Worm (Caenorhabditis elegans) whole organism, young adult: Measurements from ENCODE around the gene srt-55.

ENCODE experiments used
- F22D6.2 ChIP-seq: sonication (generic microtip); optimal IDR thresholded peaks from 2 replicates; lab custom pipeline; 2016; ENCODE audit warnings: mild to moderate bottlenecking, missing genetic modification characterization, missing compliant biosample characterization
- F33H1.4 ChIP-seq: fragments of 200-800 bp; sonication (Bioruptor generic); IDR thresholded peaks from 2 replicates; pipeline ENCODE4 v1.3.6; 2022; ENCODE audit warnings: missing genetic modification reagents, missing genetic modification characterization, missing compliant biosample characterization
- F37B4.10 ChIP-seq: fragments of 200-800 bp; sonication (Bioruptor generic); IDR thresholded peaks from 2 replicates; pipeline ENCODE4 v1.3.6; 2022; ENCODE audit warnings: missing genetic modification characterization, missing compliant biosample characterization
- Y67H2A.10 ChIP-seq: fragments of 200-800 bp; sonication (Bioruptor generic); conservative IDR thresholded peaks from 2 replicates; pipeline ENCODE4 v1.3.6; 2022; ENCODE audit warnings: missing genetic modification reagents, missing genetic modification characterization, missing compliant biosample characterization
- akir-1 ChIP-seq: fragments of 200-800 bp; sonication (Bioruptor generic); optimal IDR thresholded peaks from 2 replicates; lab custom pipeline; 2018; ENCODE audit warnings: mild to moderate bottlenecking, missing genetic modification characterization, moderate library complexity, missing compliant biosample characterization
- aptf-2 ChIP-seq: fragments of 200-800 bp; sonication (Bioruptor generic); conservative IDR thresholded peaks from 2 replicates; pipeline ENCODE4 v1.3.6; 2022; ENCODE audit warnings: missing genetic modification reagents, missing genetic modification characterization, missing compliant biosample characterization
- aptf-3 ChIP-seq: fragments of 200-800 bp; sonication (Bioruptor generic); IDR thresholded peaks from 2 replicates; pipeline ENCODE4 v1.3.6; 2022; ENCODE audit warnings: missing genetic modification characterization, missing compliant biosample characterization
- attf-3 ChIP-seq: fragments of 200-800 bp; sonication (Bioruptor generic); conservative IDR thresholded peaks from 2 replicates; pipeline ENCODE4 v1.3.6; 2022; ENCODE audit warnings: missing genetic modification reagents, missing genetic modification characterization, missing compliant biosample characterization
- bed-2 ChIP-seq: fragments of 200-800 bp; sonication (Bioruptor generic); IDR thresholded peaks from 2 replicates; pipeline ENCODE4 v1.3.6; 2022; ENCODE audit warnings: missing genetic modification reagents, missing genetic modification characterization, missing compliant biosample characterization
- cebp-1 ChIP-seq, 2 experiments: fragments of 200-800 bp in 1 of 2; sonication (Bioruptor generic) in 1 of 2; sonication (generic microtip) in 1 of 2; IDR thresholded peaks in 1 of 2; optimal IDR thresholded peaks in 1 of 2; 2 replicates each; pipeline versions ENCODE4 v1.3.6 to Lab custom; 2017 to 2022; ENCODE audit warnings: missing compliant biosample characterization in 2 of 2, missing genetic modification characterization in 2 of 2, mild to moderate bottlenecking in 1 of 2, missing genetic modification reagents in 1 of 2, moderate library complexity in 1 of 2
- egl-18 ChIP-seq: fragments of 200-800 bp; sonication (Bioruptor generic); IDR thresholded peaks from 2 replicates; pipeline ENCODE4 v1.3.6; 2022; ENCODE audit warnings: missing genetic modification reagents, missing genetic modification characterization, missing compliant biosample characterization
- egrh-3 ChIP-seq: fragments of 200-800 bp; sonication (Bioruptor generic); IDR thresholded peaks from 2 replicates; pipeline ENCODE4 v1.3.6; 2022; ENCODE audit warnings: missing genetic modification reagents, missing genetic modification characterization, missing compliant biosample characterization
- fkh-3 ChIP-seq: sonication (generic microtip); optimal IDR thresholded peaks from 2 replicates; lab custom pipeline; 2016; ENCODE audit warnings: mild to moderate bottlenecking, missing genetic modification characterization, missing compliant biosample characterization
- him-1 ChIP-seq: sonication (generic microtip); optimal IDR thresholded peaks from 2 replicates; lab custom pipeline; 2016; ENCODE audit warnings: missing genotype, missing genetic modification reagents, missing genetic modification characterization, missing compliant biosample characterization
- hlh-12 ChIP-seq: sonication (generic microtip); optimal IDR thresholded peaks from 2 replicates; lab custom pipeline; 2016; ENCODE audit warnings: missing genetic modification characterization, missing compliant biosample characterization
- hlh-26 ChIP-seq: fragments of 200-800 bp; sonication (Bioruptor generic); conservative IDR thresholded peaks from 2 replicates; pipeline ENCODE4 v1.3.6; 2022; ENCODE audit warnings: missing genetic modification reagents, missing genetic modification characterization, missing compliant biosample characterization
- let-607 ChIP-seq, 2 experiments: fragments of 200-800 bp in 1 of 2; sonication (Bioruptor generic) in 1 of 2; sonication (generic microtip) in 1 of 2; optimal IDR thresholded peaks; 2 replicates each; lab custom pipeline; 2016 to 2018; ENCODE audit warnings: mild to moderate bottlenecking in 2 of 2, missing compliant biosample characterization in 2 of 2, missing genetic modification characterization in 2 of 2, moderate library complexity in 2 of 2, missing genotype in 1 of 2
- lsl-1 ChIP-seq: fragments of 200-800 bp; sonication (Bioruptor generic); optimal IDR thresholded peaks from 2 replicates; lab custom pipeline; 2018; ENCODE audit warnings: mild to moderate bottlenecking, missing genetic modification characterization, moderate library complexity, missing compliant biosample characterization
- madf-3 ChIP-seq: fragments of 200-800 bp; sonication (Bioruptor generic); IDR thresholded peaks from 2 replicates; pipeline ENCODE4 v1.3.6; 2022; ENCODE audit warnings: missing genetic modification reagents, missing genetic modification characterization, missing compliant biosample characterization
- madf-6 ChIP-seq: fragments of 200-800 bp; sonication (Bioruptor generic); IDR thresholded peaks from 2 replicates; pipeline ENCODE4 v1.3.6; 2022; ENCODE audit warnings: missing genetic modification reagents, missing genetic modification characterization, missing compliant biosample characterization
- mel-28 ChIP-seq: sonication (generic microtip); optimal IDR thresholded peaks from 2 replicates; lab custom pipeline; 2016; ENCODE audit warnings: borderline replicate concordance, mild to moderate bottlenecking, missing genetic modification characterization, missing compliant biosample characterization
- mes-4 ChIP-seq: sonication (generic microtip); optimal IDR thresholded peaks from 2 replicates; lab custom pipeline; 2016; ENCODE audit warnings: missing genotype, missing genetic modification characterization, missing compliant biosample characterization
- nfya-2 ChIP-seq: fragments of 200-800 bp; sonication (Bioruptor generic); IDR thresholded peaks from 2 replicates; pipeline ENCODE4 v1.3.6; 2022; ENCODE audit warnings: missing genetic modification reagents, missing genetic modification characterization, missing compliant biosample characterization
- nfyb-1 ChIP-seq: fragments of 200-800 bp; sonication (Bioruptor generic); IDR thresholded peaks from 2 replicates; pipeline ENCODE4 v1.3.6; 2022; ENCODE audit warnings: missing genetic modification reagents, missing genetic modification characterization, missing compliant biosample characterization
- nhr-120 ChIP-seq: fragments of 200-800 bp; sonication (Bioruptor generic); IDR thresholded peaks from 2 replicates; pipeline ENCODE4 v1.3.6; 2022; ENCODE audit warnings: missing genetic modification characterization, missing compliant biosample characterization
- nhr-80 ChIP-seq: sonication (generic microtip); optimal IDR thresholded peaks from 2 replicates; lab custom pipeline; 2016; ENCODE audit warnings: missing genetic modification characterization, missing compliant biosample characterization
- pha-4 ChIP-seq: fragments of 150-350 bp; sonication (generic microtip); optimal IDR thresholded peaks from 2 replicates; lab custom pipeline; 2014; ENCODE audit warnings: missing biosample characterization, missing genetic modification reagents, missing genetic modification characterization
- rcor-1 ChIP-seq: fragments of 200-800 bp; sonication (Bioruptor generic); IDR thresholded peaks from 2 replicates; pipeline ENCODE4 v1.3.6; 2022; ENCODE audit warnings: missing genetic modification reagents, missing genetic modification characterization, missing compliant biosample characterization
- rec-8 ChIP-seq, 2 experiments: sonication (generic microtip); optimal IDR thresholded peaks; 2 replicates each; lab custom pipeline; 2016; ENCODE audit warnings: mild to moderate bottlenecking in 2 of 2, missing genetic modification characterization in 2 of 2, missing genetic modification reagents in 2 of 2, missing genotype in 2 of 2, missing biosample characterization in 1 of 2, missing compliant biosample characterization in 1 of 2, moderate library complexity in 1 of 2
- snpc-1.3 ChIP-seq: sonication (generic microtip); optimal IDR thresholded peaks from 2 replicates; lab custom pipeline; 2017; ENCODE audit warnings: missing genetic modification characterization, mild to moderate bottlenecking, missing compliant biosample characterization, antibody characterized with exemption, moderate library complexity, missing genotype, missing genetic modification reagents; ENCODE audit not compliant: insufficient read depth
- unc-130 ChIP-seq: sonication (generic microtip); optimal IDR thresholded peaks from 2 replicates; lab custom pipeline; 2016; ENCODE audit warnings: missing genetic modification reagents, missing genetic modification characterization, missing compliant biosample characterization
- unc-62 ChIP-seq: fragments of 150-350 bp; optimal IDR thresholded peaks from 2 replicates; lab custom pipeline; 2014; ENCODE audit warnings: missing biosample characterization, missing genetic modification reagents, missing genetic modification characterization
- xnd-1 ChIP-seq: sonication (generic microtip); optimal IDR thresholded peaks from 2 replicates; lab custom pipeline; 2016; ENCODE audit warnings: missing genotype, missing genetic modification reagents, missing genetic modification characterization, missing compliant biosample characterization
- ztf-18 ChIP-seq: sonication (generic microtip); optimal IDR thresholded peaks from 2 replicates; lab custom pipeline; 2016; ENCODE audit warnings: missing genotype, mild to moderate bottlenecking, missing genetic modification characterization, missing compliant biosample characterization
- ztf-3 ChIP-seq: fragments of 200-800 bp; sonication (Bioruptor generic); optimal IDR thresholded peaks from 2 replicates; lab custom pipeline; 2018; ENCODE audit warnings: mild to moderate bottlenecking, missing genetic modification characterization, missing compliant biosample characterization

srt-55 gene

ce11 chrIII:10085103-10085502, 21.2 kb downstream of the srt-55 start, which contains the start of gene T16H12.13:
Gene T16H12.13 (plus strand): TSS chrIII:10085403.
- TF ChIP-seq xnd-1 (tag; lab: Kevin White, UChicago) = no peak
- TF ChIP-seq fkh-3 (tag; lab: Kevin White, UChicago) = no peak
- TF ChIP-seq aptf-3 (GFP tag; lab: Robert Waterston, UW) = no peak
- no peak for TF ChIP-seq cebp-1 (GFP tag; IDR thresholded peaks at IDR 0.05; lab: Robert Waterston, UW)
- no peak for TF ChIP-seq cebp-1 (tag; optimal IDR thresholded peaks at IDR 0.05; lab: Kevin White, UChicago)
- no peak for TF ChIP-seq mel-28 (tag; lab: Kevin White, UChicago)
- TF ChIP-seq bed-2 = no peak

DNA sequence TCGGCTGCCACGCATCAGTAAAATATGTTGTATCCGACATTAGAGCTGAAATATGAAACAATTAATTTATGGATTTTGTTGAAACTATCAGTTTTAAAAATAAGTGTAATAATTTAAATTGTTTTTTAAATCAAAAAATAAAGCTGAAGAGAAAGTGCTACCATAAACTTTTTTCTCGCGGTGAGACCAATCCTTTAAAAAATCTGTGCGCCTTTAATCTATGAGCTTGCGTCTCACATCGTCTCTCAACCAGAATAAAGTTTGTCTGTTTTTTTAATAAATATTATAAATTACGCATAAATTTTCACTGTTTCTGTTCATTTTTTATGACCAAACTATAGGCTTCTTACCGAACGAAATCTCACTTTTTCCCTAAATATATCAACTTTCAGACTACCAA, 23.0 kb downstream of the srt-55 start, which contains the start of gene T16H12.3:
T16H12.3 (minus strand) TSS at position 51 of the 400 bp plus-strand sequence.
- TF ChIP-seq F33H1.4 (GFP tag; lab: Robert Waterston, UW) (peak; percentile 64), lsl-1 (GFP tag; lab: Kevin White, UChicago) (peak; percentile 67), F37B4.10 (GFP tag; lab: Robert Waterston, UW) (no peak), rcor-1 (GFP tag; lab: Robert Waterston, UW) (no peak), madf-6 (peak; percentile 38; the same call in 1 of the 2 replicates), nfya-2 (no peak)

ce11 chrIII:10078784-10079183, 27.5 kb downstream of the srt-55 start:
- no peak for TF ChIP-seq attf-3
- no peak for TF ChIP-seq xnd-1 (tag; lab: Kevin White, UChicago)
- no peak for TF ChIP-seq akir-1 (GFP tag; lab: Kevin White, UChicago)
- TF ChIP-seq Y67H2A.10 (GFP tag; lab: Robert Waterston, UW) = no peak
- TF ChIP-seq egl-18 (GFP tag; lab: Robert Waterston, UW) = no peak
- no peak for TF ChIP-seq madf-3 (GFP tag; lab: Robert Waterston, UW)
- peak; percentile 8 for TF ChIP-seq unc-62
- TF ChIP-seq let-607 (tag; optimal IDR thresholded peaks at IDR 0.05; lab: Kevin White, UChicago) = peak in 1 of 2 experiments; percentile 68
- TF ChIP-seq hlh-26 = no peak
- TF ChIP-seq mes-4 (tag; lab: Kevin White, UChicago) = no peak
- no peak for TF ChIP-seq pha-4 (tag; lab: Kevin White, UChicago)
- peak; percentile 34 for TF ChIP-seq nhr-80 (tag; lab: Kevin White, UChicago)
- no peak for TF ChIP-seq ztf-18 (tag; lab: Kevin White, UChicago)
- TF ChIP-seq nhr-120 (GFP tag; lab: Robert Waterston, UW) = no peak

DNA sequence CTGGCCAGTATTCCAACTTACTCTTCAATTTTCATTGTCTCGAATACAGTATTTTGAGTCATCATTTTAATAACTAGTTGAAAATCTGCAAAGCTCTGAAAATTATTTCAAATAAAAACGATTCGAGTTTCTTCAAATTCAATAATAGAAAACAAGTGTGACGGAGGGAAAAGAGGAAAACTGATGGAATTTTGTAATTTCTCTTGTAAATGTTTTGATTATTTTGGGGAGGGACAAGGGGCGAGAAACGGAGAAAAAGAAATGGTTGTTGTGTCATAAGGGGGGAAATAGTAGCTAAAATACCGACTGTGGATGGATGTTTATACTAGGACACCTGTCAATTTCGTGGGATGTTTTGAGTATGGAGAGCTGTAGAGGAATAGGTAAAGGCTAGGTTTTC, 28.1 kb downstream of the srt-55 start, which contains the start of gene T16G12.9:
T16G12.9 (minus strand) TSS at position 101 of the 400 bp plus-strand sequence.
- TF ChIP-seq F22D6.2 (tag; lab: Kevin White, UChicago) (no peak), him-1 (no peak), madf-3 (GFP tag; lab: Robert Waterston, UW) (no peak), rec-8 (tag; optimal IDR thresholded peaks at IDR 0.05; lab: Kevin White, UChicago) (no peak), nhr-120 (GFP tag; lab: Robert Waterston, UW) (no peak), let-607 (tag; optimal IDR thresholded peaks at IDR 0.05; lab: Kevin White, UChicago) (no peak), aptf-3 (GFP tag; lab: Robert Waterston, UW) (no peak), snpc-1.3 (tag; lab: Kevin White, UChicago) (no peak)

DNA sequence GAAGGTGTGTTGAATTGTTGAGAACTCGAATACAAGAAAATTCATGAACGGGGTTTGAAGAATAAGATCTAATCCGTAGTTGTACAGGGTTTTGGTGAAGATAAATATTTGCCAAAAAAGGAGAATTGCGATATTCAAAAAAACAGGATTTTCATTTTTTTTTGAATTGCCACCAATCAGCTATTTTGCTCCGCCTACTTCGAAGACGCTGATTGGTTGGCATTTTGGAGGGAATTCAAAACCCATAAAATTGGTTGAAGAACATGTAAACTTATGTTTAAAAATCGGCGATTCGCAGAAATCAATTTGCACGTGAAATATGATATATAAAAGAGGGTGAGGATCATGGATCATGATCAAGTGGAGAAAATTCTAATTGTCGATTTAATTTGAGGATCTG, 30.2 kb downstream of the srt-55 start:
- TF ChIP-seq him-1 (peak; percentile 30), hlh-12 (tag; lab: Kevin White, UChicago) (no peak), egrh-3 (GFP tag; lab: Robert Waterston, UW) (no peak), ztf-3 (GFP tag; lab: Kevin White, UChicago) (no peak), unc-130 (GFP tag; lab: Kevin White, UChicago) (no peak), aptf-2 (no peak), akir-1 (GFP tag; lab: Kevin White, UChicago) (no peak), nfyb-1 (GFP tag; lab: Robert Waterston, UW) (peak; percentile 86)
